Fruit fly (Drosophila melanogaster): ENCODE results near the gene CG14354.

dm6 chr3R:25829598-25829997 lies 14.3 kb downstream of the CG14354 start, which contains the start of gene Mst57Dc:
- TF ChIP-seq CG8478 (optimal IDR thresholded peaks at IDR 0.05) = no peak
- no peak for TF ChIP-seq CTCF (optimal IDR thresholded peaks at IDR 0.05)

Data from S2 (cell line).